Worm (Caenorhabditis elegans) whole organism, young adult: ENCODE results near the gene C40A11.7.

ENCODE experiments used
- mes-4 ChIP-seq: sonication (generic microtip); optimal IDR thresholded peaks from 2 replicates; lab custom pipeline; 2016; ENCODE audit warnings: missing genotype, missing genetic modification characterization, missing compliant biosample characterization
- pha-4 ChIP-seq: fragments of 150-350 bp; sonication (generic microtip); optimal IDR thresholded peaks from 2 replicates; lab custom pipeline; 2014; ENCODE audit warnings: missing biosample characterization, missing genetic modification reagents, missing genetic modification characterization
- snpc-3.4 ChIP-seq: sonication (generic microtip); optimal IDR thresholded peaks from 2 replicates; lab custom pipeline; 2017; ENCODE audit warnings: missing genetic modification characterization, mild to moderate bottlenecking, missing compliant biosample characterization, antibody characterized with exemption, moderate library complexity, missing genotype, missing genetic modification reagents
- sptf-2 ChIP-seq: fragments of 200-800 bp; sonication (Bioruptor generic); optimal IDR thresholded peaks from 2 replicates; lab custom pipeline; 2018; ENCODE audit warnings: mild to moderate bottlenecking, missing genetic modification characterization, missing compliant biosample characterization

DNA sequence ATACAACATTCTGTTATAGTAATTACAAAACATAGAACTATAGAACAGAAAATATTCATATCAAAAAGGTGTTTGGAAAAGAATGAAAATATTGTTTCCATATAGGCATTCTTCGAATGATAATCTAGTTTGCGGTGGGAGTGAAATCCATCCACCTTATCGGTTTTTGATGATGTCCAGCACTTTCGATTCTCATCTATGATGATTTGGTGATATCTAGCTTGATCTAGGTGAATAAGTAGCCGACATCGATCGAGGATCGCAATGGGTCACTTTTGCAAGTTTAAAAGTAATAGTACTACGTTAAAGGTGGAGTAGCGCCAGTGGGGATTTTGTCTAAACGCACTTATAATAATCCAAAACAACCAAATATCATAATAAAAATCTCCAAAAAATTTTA is 37.4 kb downstream of the C40A11.7 start, which contains the start of gene R52.6:
- TF ChIP-seq sptf-2 (no peak), pha-4 (tag; lab: Kevin White, UChicago) (no peak), snpc-3.4 (no peak), mes-4 (no peak)
